Worm (Caenorhabditis elegans): ENCODE data around the gene dyf-6.

DNA sequence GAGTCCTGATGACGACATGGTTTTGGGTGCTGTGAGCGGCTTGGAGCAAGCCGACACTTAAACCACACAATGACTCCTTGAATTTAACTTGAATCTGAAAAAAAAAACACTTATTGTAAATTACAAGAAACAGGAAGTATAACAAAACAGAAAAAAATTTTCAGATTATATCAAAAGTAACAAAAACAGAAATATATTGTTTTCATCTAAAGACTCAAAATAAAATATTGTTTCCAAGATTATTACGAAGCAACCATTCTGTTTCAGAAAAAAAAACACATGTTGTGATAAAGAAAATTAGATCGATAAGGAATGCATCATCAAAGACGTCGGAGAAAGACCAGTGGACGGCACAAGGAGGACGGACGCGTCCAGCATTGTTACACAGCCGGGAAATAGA lies 42.2 kb upstream of the dyf-6 start, which contains the start of gene mig-15:
- TF ChIP-seq ceh-91 (GFP tag; IDR thresholded peaks at IDR 0.05): no peak
- no peak for TF ChIP-seq lin-40 (tag; optimal IDR thresholded peaks at IDR 0.05)
- TF ChIP-seq F37B4.10 (GFP tag; IDR thresholded peaks at IDR 0.05): no peak

Measured in whole organism, young adult.